Fruit fly (Drosophila melanogaster): ENCODE results near the gene CG14223.

Gene CG14223

dm6 chrX:19613473-19613872 lies 50.3 kb downstream of the CG14223 start (continued):
- TF ChIP-seq kay (GFP tag; optimal IDR thresholded peaks at IDR 0.05) (no peak), dmrt11E (tag; optimal IDR thresholded peaks at IDR 0.05) (peak; percentile 11), pfk (GFP tag; optimal IDR thresholded peaks at IDR 0.05) (peak; percentile 97), vfl (GFP tag; optimal IDR thresholded peaks at IDR 0.05) (no peak), CG10366 (GFP tag; IDR thresholded peaks at IDR 0.05) (no peak), Tbp (GFP tag; optimal IDR thresholded peaks at IDR 0.05) (no peak), CG7963 (GFP tag; IDR thresholded peaks at IDR 0.05; ENCODE audit: partially characterized antibody) (no peak), MTF-1 (GFP tag; optimal IDR thresholded peaks at IDR 0.05; ENCODE audit: borderline replicate concordance) (peak; percentile 76), CG17385 (GFP tag; optimal IDR thresholded peaks at IDR 0.05) (peak; percentile 73), ind (GFP tag; optimal IDR thresholded peaks at IDR 0.05) (no peak), nom (GFP tag; optimal IDR thresholded peaks at IDR 0.05) (peak; percentile 69), Mad (GFP tag; optimal IDR thresholded peaks at IDR 0.05) (no peak), fd3F (GFP tag; optimal IDR thresholded peaks at IDR 0.05) (no peak), Abd-B (GFP tag; optimal IDR thresholded peaks at IDR 0.05) (no peak), CG4404 (GFP tag; IDR thresholded peaks at IDR 0.05) (no peak), insv (GFP tag; optimal IDR thresholded peaks at IDR 0.05) (peak in 1 of 2 experiments; percentile 37), CG10209 (GFP tag; optimal IDR thresholded peaks at IDR 0.05) (no peak), crol (GFP tag; IDR thresholded peaks at IDR 0.05) (no peak), Sin3A (optimal IDR thresholded peaks at IDR 0.05) (no peak), sug (tag; optimal IDR thresholded peaks at IDR 0.05) (peak; percentile 37), sim (GFP tag; IDR thresholded peaks at IDR 0.05) (no peak), Lpt (GFP tag; optimal IDR thresholded peaks at IDR 0.05) (no peak), CG8944 (GFP tag; optimal IDR thresholded peaks at IDR 0.05) (no peak), YL-1 (GFP tag; optimal IDR thresholded peaks at IDR 0.05) (peak; percentile 75), CG6254 (GFP tag; optimal IDR thresholded peaks at IDR 0.05) (peak; percentile 13), sd (tag; optimal IDR thresholded peaks at IDR 0.05) (no peak), CG6689 (GFP tag; IDR thresholded peaks at IDR 0.05) (no peak), Adf1 (GFP tag; IDR thresholded peaks at IDR 0.05) (no peak), CG30020 (tag; optimal IDR thresholded peaks at IDR 0.05) (peak; percentile 44), CG3838 (GFP tag; optimal IDR thresholded peaks at IDR 0.05) (no peak), Poxn (GFP tag; IDR thresholded peaks at IDR 0.05) (no peak), CG18764 (GFP tag; optimal IDR thresholded peaks at IDR 0.05) (no peak), br (optimal IDR thresholded peaks at IDR 0.05) (no peak), CG12769 (tag; optimal IDR thresholded peaks at IDR 0.05) (no peak), Usf (GFP tag; optimal IDR thresholded peaks at IDR 0.05) (no peak), CG10565 (GFP tag; optimal IDR thresholded peaks at IDR 0.05) (no peak), CG10959 (GFP tag; IDR thresholded peaks at IDR 0.05) (no peak), CG6683 (GFP tag; optimal IDR thresholded peaks at IDR 0.05) (peak; percentile 60), CkIIα-i1 (GFP tag; IDR thresholded peaks at IDR 0.05) (no peak), CG7556 (GFP tag; optimal IDR thresholded peaks at IDR 0.05) (peak; percentile 10), CG12155 (GFP tag; optimal IDR thresholded peaks at IDR 0.05) (no peak), CG16779 (GFP tag; IDR thresholded peaks at IDR 0.05) (no peak), CG18476 (GFP tag; optimal IDR thresholded peaks at IDR 0.05) (no peak), Dp (GFP tag; optimal IDR thresholded peaks at IDR 0.05) (peak; percentile 75), Ssrp (tag; optimal IDR thresholded peaks at IDR 0.05) (no peak), BEAF-32 (GFP tag; optimal IDR thresholded peaks at IDR 0.05) (peak; percentile 48), CG13296 (GFP tag; optimal IDR thresholded peaks at IDR 0.05) (peak; percentile 85), CG4707 (GFP tag; optimal IDR thresholded peaks at IDR 0.05) (peak; percentile 63), CG18262 (tag; optimal IDR thresholded peaks at IDR 0.05) (peak; percentile 34), CG15479 (GFP tag; optimal IDR thresholded peaks at IDR 0.05) (no peak), aop (GFP tag; IDR thresholded peaks at IDR 0.05) (no peak), CG31365 (tag; optimal IDR thresholded peaks at IDR 0.05) (peak; percentile 58)

Measured in whole organism, embryonic.